Fruit fly (Drosophila melanogaster): ENCODE data around the gene CG31715.

DNA sequence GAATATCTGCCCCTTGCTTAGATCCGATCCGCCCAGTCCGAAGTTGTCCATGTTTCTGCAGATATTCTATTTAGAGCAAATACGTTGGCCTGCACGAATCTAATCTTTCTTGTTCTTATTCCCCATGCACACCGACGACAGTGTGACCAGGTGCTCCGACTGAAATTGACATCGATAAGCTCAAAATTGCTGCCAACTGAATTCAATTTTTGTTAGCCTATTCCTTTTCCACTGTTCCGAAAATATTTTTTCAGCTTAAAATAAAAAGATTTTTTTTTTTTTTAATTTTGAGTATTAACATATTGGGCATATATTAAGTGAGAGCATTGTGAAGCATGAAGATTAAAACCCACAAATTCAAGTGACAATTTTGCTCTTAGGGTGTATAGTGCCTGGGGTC lies 37.6 kb upstream of the CG31715 start, which contains the start of gene nmd:
- TF ChIP-seq pan (optimal IDR thresholded peaks at IDR 0.05): no peak
- TF ChIP-seq CG8478 (optimal IDR thresholded peaks at IDR 0.05): no peak
- no peak for TF ChIP-seq psq (optimal IDR thresholded peaks at IDR 0.05)
- no peak for TF ChIP-seq usp (GFP tag; optimal IDR thresholded peaks at IDR 0.05)
- TF ChIP-seq Dll (optimal IDR thresholded peaks at IDR 0.05): no peak
- TF ChIP-seq EcR (GFP tag; optimal IDR thresholded peaks at IDR 0.05): no peak

All from whole organism.